Worm (Caenorhabditis elegans) whole organism, late embryonic: ENCODE data around the gene F19C6.4.
A peak's percentile ranks its signal among the peaks of the same experiment; 100 is the strongest.

Experiments used
- C08G9.2 ChIP-seq: sonication (generic microtip); optimal IDR thresholded peaks from 2 replicates; lab custom pipeline; 2016; ENCODE audit warnings: mild to moderate bottlenecking, missing genetic modification characterization, moderate library complexity, missing compliant biosample characterization
- C38D4.7 ChIP-seq: fragments of 200-800 bp; sonication (Bioruptor generic); optimal IDR thresholded peaks from 2 replicates; lab custom pipeline; 2018; ENCODE audit warnings: mild to moderate bottlenecking, missing genetic modification characterization, moderate library complexity, missing compliant biosample characterization
- F13H6.1 ChIP-seq: sonication (generic microtip); optimal IDR thresholded peaks from 2 replicates; lab custom pipeline; 2016; ENCODE audit warnings: missing genetic modification characterization, missing compliant biosample characterization
- K09A11.1 ChIP-seq: sonication (generic microtip); optimal IDR thresholded peaks from 2 replicates; lab custom pipeline; 2017; ENCODE audit warnings: antibody characterized with exemption, mild to moderate bottlenecking, missing genetic modification characterization, missing compliant biosample characterization; ENCODE audit not compliant: insufficient read depth
- T23F11.4 ChIP-seq: fragments of 200-800 bp; sonication (Bioruptor generic); optimal IDR thresholded peaks from 2 replicates; lab custom pipeline; 2018; ENCODE audit warnings: mild to moderate bottlenecking, missing genetic modification characterization, missing compliant biosample characterization
- Y22D7AL.16 ChIP-seq: sonication (generic microtip); optimal IDR thresholded peaks from 2 replicates; lab custom pipeline; 2016; ENCODE audit warnings: missing genetic modification characterization, missing compliant biosample characterization
- ahr-1 ChIP-seq: sonication (generic microtip); optimal IDR thresholded peaks from 2 replicates; lab custom pipeline; 2016; ENCODE audit warnings: missing genetic modification characterization, missing compliant biosample characterization
- ama-1 ChIP-seq: fragments of 150-350 bp; optimal IDR thresholded peaks from 2 replicates; lab custom pipeline; 2014
- ceh-14 ChIP-seq: sonication (generic microtip); optimal IDR thresholded peaks from 2 replicates; lab custom pipeline; 2016; ENCODE audit warnings: missing genotype, missing genetic modification characterization, missing compliant biosample characterization
- ceh-18 ChIP-seq: sonication (generic microtip); optimal IDR thresholded peaks from 2 replicates; lab custom pipeline; 2016; ENCODE audit warnings: missing genetic modification characterization, missing compliant biosample characterization
- ceh-19 ChIP-seq: fragments of 200-800 bp; sonication (Bioruptor generic); optimal IDR thresholded peaks from 2 replicates; lab custom pipeline; 2018; ENCODE audit warnings: mild to moderate bottlenecking, missing genetic modification characterization, missing compliant biosample characterization
- ceh-2 ChIP-seq: sonication (generic microtip); optimal IDR thresholded peaks from 2 replicates; lab custom pipeline; 2016; ENCODE audit warnings: missing genotype, missing genetic modification characterization, missing compliant biosample characterization
- ceh-22 ChIP-seq: sonication (generic microtip); optimal IDR thresholded peaks from 2 replicates; lab custom pipeline; 2017; ENCODE audit warnings: missing biosample characterization, missing genetic modification characterization
- ceh-30 ChIP-seq: fragments of 150-350 bp; optimal IDR thresholded peaks from 2 replicates; lab custom pipeline; 2014; ENCODE audit warnings: missing biosample characterization, missing genetic modification characterization
- ceh-31 ChIP-seq: sonication (generic microtip); optimal IDR thresholded peaks from 2 replicates; lab custom pipeline; 2016; ENCODE audit warnings: missing genetic modification characterization, missing compliant biosample characterization
- ceh-34 ChIP-seq: sonication (generic microtip); optimal IDR thresholded peaks from 2 replicates; lab custom pipeline; 2016; ENCODE audit warnings: mild to moderate bottlenecking, missing genetic modification characterization, missing compliant biosample characterization
- ceh-45 ChIP-seq: fragments of 200-800 bp; sonication (Bioruptor generic); IDR thresholded peaks from 2 replicates; pipeline ENCODE4 v1.3.6; 2022; ENCODE audit warnings: missing genetic modification reagents, missing genetic modification characterization, missing compliant biosample characterization
- ceh-48 ChIP-seq: sonication (generic microtip); optimal IDR thresholded peaks from 2 replicates; lab custom pipeline; 2016; ENCODE audit warnings: missing genetic modification characterization, inconsistent platforms, missing compliant biosample characterization
- ceh-9 ChIP-seq: sonication (generic microtip); optimal IDR thresholded peaks from 2 replicates; lab custom pipeline; 2016; ENCODE audit warnings: mild to moderate bottlenecking, missing genetic modification characterization, inconsistent platforms, missing compliant biosample characterization
- che-1 ChIP-seq: sonication (generic microtip); optimal IDR thresholded peaks from 2 replicates; lab custom pipeline; 2016; ENCODE audit warnings: mild to moderate bottlenecking, missing genetic modification characterization, missing compliant biosample characterization
- dmd-4 ChIP-seq: sonication (generic microtip); optimal IDR thresholded peaks from 2 replicates; lab custom pipeline; 2016; ENCODE audit warnings: borderline replicate concordance, missing genetic modification characterization, missing compliant biosample characterization
- elt-2 ChIP-seq: sonication (generic microtip); optimal IDR thresholded peaks from 2 replicates; lab custom pipeline; 2016; ENCODE audit warnings: missing genetic modification reagents, missing genetic modification characterization, missing compliant biosample characterization
- elt-4 ChIP-seq: sonication (generic microtip); optimal IDR thresholded peaks from 2 replicates; lab custom pipeline; 2016; ENCODE audit warnings: missing genetic modification characterization, missing compliant biosample characterization
- eyg-1 ChIP-seq: sonication (generic microtip); optimal IDR thresholded peaks from 2 replicates; lab custom pipeline; 2016; ENCODE audit warnings: missing genotype, missing genetic modification characterization, missing compliant biosample characterization
- fax-1 ChIP-seq: sonication (generic microtip); optimal IDR thresholded peaks from 2 replicates; lab custom pipeline; 2016; ENCODE audit warnings: missing genotype, missing genetic modification characterization, missing compliant biosample characterization
- fkh-10 ChIP-seq: fragments of 150-350 bp; optimal IDR thresholded peaks from 2 replicates; lab custom pipeline; 2014; ENCODE audit warnings: missing biosample characterization, missing genetic modification reagents, missing genetic modification characterization
- fkh-6 ChIP-seq: sonication (generic microtip); optimal IDR thresholded peaks from 2 replicates; lab custom pipeline; 2016; ENCODE audit warnings: missing genetic modification characterization, missing compliant biosample characterization
- gmeb-2 ChIP-seq: sonication (generic microtip); optimal IDR thresholded peaks from 2 replicates; lab custom pipeline; 2016; ENCODE audit warnings: missing genetic modification characterization, inconsistent platforms, missing compliant biosample characterization
- hlh-30 ChIP-seq: sonication (generic microtip); optimal IDR thresholded peaks from 2 replicates; lab custom pipeline; 2017; ENCODE audit warnings: antibody characterized with exemption, missing genetic modification characterization, missing compliant biosample characterization; ENCODE audit not compliant: insufficient read depth
- hlh-8 ChIP-seq: sonication (generic microtip); optimal IDR thresholded peaks from 2 replicates; lab custom pipeline; 2016; ENCODE audit warnings: missing genotype, missing genetic modification characterization, missing compliant biosample characterization
- lim-6 ChIP-seq: sonication (generic microtip); optimal IDR thresholded peaks from 2 replicates; lab custom pipeline; 2016; ENCODE audit warnings: missing genetic modification characterization, missing compliant biosample characterization
- madf-2 ChIP-seq: sonication (generic microtip); optimal IDR thresholded peaks from 2 replicates; lab custom pipeline; 2017; ENCODE audit warnings: missing genetic modification characterization, missing compliant biosample characterization
- mec-3 ChIP-seq: sonication (generic microtip); optimal IDR thresholded peaks from 2 replicates; lab custom pipeline; 2016; ENCODE audit warnings: borderline replicate concordance, missing genetic modification characterization, missing compliant biosample characterization
- nfya-1 ChIP-seq: sonication (generic microtip); optimal IDR thresholded peaks from 2 replicates; lab custom pipeline; 2017; ENCODE audit warnings: missing genetic modification characterization, mild to moderate bottlenecking, missing compliant biosample characterization, antibody characterized with exemption, moderate library complexity
- nhr-11 ChIP-seq: fragments of 150-350 bp; optimal IDR thresholded peaks from 2 replicates; lab custom pipeline; 2014; ENCODE audit warnings: missing biosample characterization, missing genetic modification characterization
- nhr-232 ChIP-seq: sonication (generic microtip); optimal IDR thresholded peaks from 2 replicates; lab custom pipeline; 2016; ENCODE audit warnings: missing genetic modification characterization, missing compliant biosample characterization
- pag-3 ChIP-seq: sonication (generic microtip); optimal IDR thresholded peaks from 2 replicates; lab custom pipeline; 2016; ENCODE audit warnings: missing compliant biosample characterization, missing genetic modification characterization, borderline replicate concordance
- pat-9 ChIP-seq: fragments of 200-800 bp; sonication (Bioruptor generic); optimal IDR thresholded peaks from 2 replicates; lab custom pipeline; 2018; ENCODE audit warnings: mild to moderate bottlenecking, missing genetic modification characterization, moderate library complexity, missing compliant biosample characterization
- pax-1 ChIP-seq: fragments of 150-350 bp; optimal IDR thresholded peaks from 2 replicates; lab custom pipeline; 2014; ENCODE audit warnings: missing biosample characterization, missing genetic modification characterization
- pros-1 ChIP-seq: fragments of 150-350 bp; optimal IDR thresholded peaks from 2 replicates; lab custom pipeline; 2014; ENCODE audit warnings: missing biosample characterization, missing genetic modification reagents, missing genetic modification characterization
- sdc-2 ChIP-seq: sonication (generic microtip); optimal IDR thresholded peaks from 2 replicates; lab custom pipeline; 2016; ENCODE audit warnings: missing genotype, missing genetic modification characterization, missing compliant biosample characterization
- sox-2 ChIP-seq: fragments of 200-800 bp; sonication (Bioruptor generic); IDR thresholded peaks from 2 replicates; pipeline ENCODE4 v1.3.6; 2022; ENCODE audit warnings: missing genetic modification reagents, missing genetic modification characterization, missing compliant biosample characterization
- sox-4 ChIP-seq: sonication (generic microtip); optimal IDR thresholded peaks from 2 replicates; lab custom pipeline; 2017; ENCODE audit warnings: mild to moderate bottlenecking, missing genetic modification characterization, inconsistent platforms, missing compliant biosample characterization
- syd-9 ChIP-seq: sonication (generic microtip); optimal IDR thresholded peaks from 2 replicates; lab custom pipeline; 2016; ENCODE audit warnings: mild to moderate bottlenecking, missing genetic modification characterization, moderate library complexity, missing compliant biosample characterization
- tbx-7 ChIP-seq: sonication (generic microtip); optimal IDR thresholded peaks from 2 replicates; lab custom pipeline; 2016; ENCODE audit warnings: missing genotype, missing genetic modification characterization, missing compliant biosample characterization
- ttx-3 ChIP-seq: sonication (generic microtip); optimal IDR thresholded peaks from 2 replicates; lab custom pipeline; 2016; ENCODE audit warnings: missing genetic modification reagents, missing genetic modification characterization, missing compliant biosample characterization
- unc-3 ChIP-seq, 2 experiments: fragments of 200-800 bp in 1 of 2; sonication (Bioruptor generic) in 1 of 2; sonication (generic microtip) in 1 of 2; conservative IDR thresholded peaks in 1 of 2; optimal IDR thresholded peaks in 1 of 2; 2 replicates each; pipeline versions ENCODE4 v1.3.6 to Lab custom; 2016 to 2022; ENCODE audit warnings: missing compliant biosample characterization in 2 of 2, missing genetic modification characterization in 2 of 2, missing genetic modification reagents in 1 of 2
- unc-42 ChIP-seq: sonication (generic microtip); optimal IDR thresholded peaks from 2 replicates; lab custom pipeline; 2016; ENCODE audit warnings: missing genotype, missing genetic modification characterization, missing compliant biosample characterization
- unc-55 ChIP-seq: sonication (generic microtip); optimal IDR thresholded peaks from 2 replicates; lab custom pipeline; 2017; ENCODE audit warnings: missing biosample characterization, missing genetic modification reagents, missing genetic modification characterization
- unc-86 ChIP-seq: sonication (generic microtip); optimal IDR thresholded peaks from 2 replicates; lab custom pipeline; 2016; ENCODE audit warnings: missing genetic modification characterization, missing compliant biosample characterization
- zip-5 ChIP-seq: sonication (generic microtip); optimal IDR thresholded peaks from 2 replicates; lab custom pipeline; 2016; ENCODE audit warnings: missing genetic modification characterization, missing compliant biosample characterization
- ztf-16 ChIP-seq: sonication (generic microtip); optimal IDR thresholded peaks from 2 replicates; lab custom pipeline; 2017; ENCODE audit warnings: missing genetic modification characterization, missing compliant biosample characterization

Gene F19C6.4

ce11 chrX:9999599-10000201 lies 18.1 kb downstream of the F19C6.4 start:
- TF ChIP-seq fax-1 (no peak), ztf-16 (peak; percentile 67), pax-1 (tag; lab: Kevin White, UChicago) (peak; percentile 1), fkh-6 (no peak), pag-3 (tag; lab: Kevin White, UChicago) (no peak), ahr-1 (tag; lab: Kevin White, UChicago) (peak; percentile 10), ceh-2 (tag; lab: Kevin White, UChicago) (no peak), ceh-9 (tag; lab: Kevin White, UChicago) (no peak), sox-4 (tag; lab: Kevin White, UChicago) (peak; percentile 44), F13H6.1 (tag; lab: Kevin White, UChicago) (peak; percentile 27), tbx-7 (tag; lab: Kevin White, UChicago) (no peak), pros-1 (peak; percentile 51), dmd-4 (tag; lab: Kevin White, UChicago) (no peak), Y22D7AL.16 (tag; lab: Kevin White, UChicago) (no peak), unc-42 (tag; lab: Kevin White, UChicago) (peak; percentile 19), nhr-232 (no peak), elt-2 (tag; lab: Kevin White, UChicago) (peak; percentile 71), lim-6 (tag; lab: Kevin White, UChicago) (no peak), ama-1 (lab: Kevin White, UChicago) (no peak), T23F11.4 (GFP tag; lab: Kevin White, UChicago) (peak; percentile 62), sdc-2 (tag; lab: Kevin White, UChicago) (no peak), ceh-45 (GFP tag; lab: Robert Waterston, UW) (no peak), nhr-11 (tag; lab: Kevin White, UChicago) (no peak), madf-2 (tag; lab: Kevin White, UChicago) (peak; percentile 100), gmeb-2 (tag; lab: Kevin White, UChicago) (no peak), C38D4.7 (GFP tag; lab: Kevin White, UChicago) (no peak), unc-86 (peak; percentile 53), syd-9 (tag; lab: Kevin White, UChicago) (no peak), ceh-14 (tag; lab: Kevin White, UChicago) (no peak), hlh-30 (tag; lab: Kevin White, UChicago) (peak; percentile 54), che-1 (tag; lab: Kevin White, UChicago) (peak; percentile 43), ceh-34 (peak; percentile 72), ceh-48 (tag; lab: Kevin White, UChicago) (peak; percentile 94), nfya-1 (tag; lab: Kevin White, UChicago) (peak; percentile 82), C08G9.2 (tag; lab: Kevin White, UChicago) (no peak), elt-4 (no peak), unc-3 (GFP tag; conservative IDR thresholded peaks at IDR 0.05; lab: Robert Waterston, UW) (0 out of 2 replicates have a peak, but pooled peaks have one; percentile 7), unc-3 (tag; optimal IDR thresholded peaks at IDR 0.05; lab: Kevin White, UChicago) (no peak), ceh-22 (tag; lab: Kevin White, UChicago) (no peak), ceh-19 (no peak), sox-2 (no peak), fkh-10 (GFP tag; lab: Kevin White, UChicago) (no peak), mec-3 (tag; lab: Kevin White, UChicago) (no peak), ceh-18 (tag; lab: Kevin White, UChicago) (no peak), unc-55 (GFP tag; lab: Kevin White, UChicago) (peak; percentile 63), ceh-30 (tag; lab: Kevin White, UChicago) (peak; percentile 56), K09A11.1 (tag; lab: Kevin White, UChicago) (peak; percentile 29), ceh-31 (tag; lab: Kevin White, UChicago) (no peak), zip-5 (tag; lab: Kevin White, UChicago) (no peak), ttx-3 (tag; lab: Kevin White, UChicago) (no peak), pat-9 (tag; lab: Kevin White, UChicago) (peak; percentile 11), eyg-1 (tag; lab: Kevin White, UChicago) (no peak), hlh-8 (tag; lab: Kevin White, UChicago) (peak; percentile 26)
